In genomic region chrV:10466607-10467092, ce11 we compare ENCODE assay signal across 3 worm cellular contexts.
A peak's percentile ranks its signal among the peaks of the same experiment; 100 is the strongest.
TF ChIP-seq lines count a peak whose summit lies in the region.

No protein-coding gene starts in this region.

TF ChIP-seq in whole organism, L1 larva, 84 proteins besides CTCF, POLR2A, EP300 and RAD21 (continued from another document and continues in another):
- TF ChIP-seq ztf-11 (tag; optimal IDR thresholded peaks at IDR 0.05; lab: Kevin White, UChicago) (peak in 1 of 2 experiments; percentile 46), nhr-11 (tag; optimal IDR thresholded peaks at IDR 0.05; lab: Kevin White, UChicago) (peak; percentile 93), jun-1 (tag; optimal IDR thresholded peaks at IDR 0.05; lab: Kevin White, UChicago) (peak; percentile 92), unc-130 (tag; optimal IDR thresholded peaks at IDR 0.05; lab: Kevin White, UChicago) (peak; percentile 74), dpl-1 (GFP tag; optimal IDR thresholded peaks at IDR 0.05; lab: Kevin White, UChicago) (peak; percentile 62 to 71 (median 64)), nhr-84 (tag; optimal IDR thresholded peaks at IDR 0.05; lab: Kevin White, UChicago) (no peak), nhr-85 (tag; lab: Kevin White, UChicago) (peak; percentile 99), unc-86 (tag; optimal IDR thresholded peaks at IDR 0.05; lab: Kevin White, UChicago) (peak; percentile 95), xbp-1 (tag; optimal IDR thresholded peaks at IDR 0.05; lab: Kevin White, UChicago) (peak; percentile 86), ztf-4 (tag; optimal IDR thresholded peaks at IDR 0.05; lab: Kevin White, UChicago) (peak; percentile 96), grh-1 (GFP tag; IDR thresholded peaks at IDR 0.05; lab: Robert Waterston, UW) (peak; percentile 74), hpl-2 (GFP tag; optimal IDR thresholded peaks at IDR 0.05; lab: Kevin White, UChicago) (peak; percentile 44), fkh-8 (tag; optimal IDR thresholded peaks at IDR 0.05; lab: Kevin White, UChicago) (peak; percentile 99), sup-37 (GFP tag; optimal IDR thresholded peaks at IDR 0.05; lab: Kevin White, UChicago) (peak; percentile 15), mef-2 (tag; optimal IDR thresholded peaks at IDR 0.05; lab: Kevin White, UChicago) (peak; percentile 70), C34B4.2 (tag; optimal IDR thresholded peaks at IDR 0.05; lab: Kevin White, UChicago) (no peak), mep-1 (tag; optimal IDR thresholded peaks at IDR 0.05; lab: Kevin White, UChicago) (peak; percentile 95), aly-2 (tag; optimal IDR thresholded peaks at IDR 0.05; lab: Kevin White, UChicago) (peak; percentile 78), egl-13 (tag; optimal IDR thresholded peaks at IDR 0.05; lab: Kevin White, UChicago) (peak; percentile 93), nhr-77 (tag; optimal IDR thresholded peaks at IDR 0.05; lab: Kevin White, UChicago) (peak; percentile 96), pax-3 (tag; optimal IDR thresholded peaks at IDR 0.05; lab: Kevin White, UChicago) (peak; percentile 90), unc-62 (GFP tag; optimal IDR thresholded peaks at IDR 0.05; lab: Kevin White, UChicago) (no peak), lsy-2 (tag; optimal IDR thresholded peaks at IDR 0.05; lab: Kevin White, UChicago) (peak; percentile 85 to 93), efl-1 (optimal IDR thresholded peaks at IDR 0.05; lab: Kevin White, UChicago) (peak; percentile 85 to 91), efl-1 (GFP tag; optimal IDR thresholded peaks at IDR 0.05 in 1 of 2; lab: Kevin White, UChicago) (peak; percentile 55 to 96), unc-30 (tag; optimal IDR thresholded peaks at IDR 0.05; lab: Kevin White, UChicago) (no peak), nhr-28 (tag; optimal IDR thresholded peaks at IDR 0.05; lab: Kevin White, UChicago) (no peak), mab-9 (GFP tag; IDR thresholded peaks at IDR 0.05; lab: Robert Waterston, UW) (peak; percentile 80), lin-15B (tag; optimal IDR thresholded peaks at IDR 0.05; lab: Kevin White, UChicago) (peak; percentile 39), ama-1 (optimal IDR thresholded peaks at IDR 0.05; lab: Kevin White, UChicago) (peak; percentile 76), nhr-12 (tag; optimal IDR thresholded peaks at IDR 0.05; lab: Kevin White, UChicago) (no peak), zip-4 (GFP tag; optimal IDR thresholded peaks at IDR 0.05; lab: Kevin White, UChicago) (peak; percentile 56), lin-39 (tag; optimal IDR thresholded peaks at IDR 0.05; lab: Kevin White, UChicago) (peak; percentile 55), rnt-1 (tag; optimal IDR thresholded peaks at IDR 0.05; lab: Kevin White, UChicago) (peak; percentile 89), ceh-8 (GFP tag; optimal IDR thresholded peaks at IDR 0.05; lab: Kevin White, UChicago) (peak; percentile 77), egl-27 (tag; optimal IDR thresholded peaks at IDR 0.05; lab: Kevin White, UChicago) (peak; percentile 92 to 99), dsc-1 (tag; optimal IDR thresholded peaks at IDR 0.05; lab: Kevin White, UChicago) (peak; percentile 92), nhr-71 (tag; optimal IDR thresholded peaks at IDR 0.05; lab: Kevin White, UChicago) (peak; percentile 98), ets-5 (GFP tag; IDR thresholded peaks at IDR 0.05; lab: Robert Waterston, UW) (no peak), nhr-76 (tag; optimal IDR thresholded peaks at IDR 0.05; lab: Kevin White, UChicago) (peak; percentile 47), snu-23 (GFP tag; optimal IDR thresholded peaks at IDR 0.05; lab: Kevin White, UChicago) (peak; percentile 98), mdl-1 (tag; optimal IDR thresholded peaks at IDR 0.05; lab: Kevin White, UChicago) (peak; percentile 90 to 99), ceh-82 (tag; optimal IDR thresholded peaks at IDR 0.05; lab: Kevin White, UChicago) (peak; percentile 93 to 95 (median 94)), elt-3 (tag; optimal IDR thresholded peaks at IDR 0.05; lab: Kevin White, UChicago) (peak in 4 of 6 experiments; percentile 90 to 97 (median 93))

TF ChIP-seq in whole organism, L3 larva, 47 proteins besides CTCF, POLR2A, EP300 and RAD21 (continued from another document):
- TF ChIP-seq nhr-25 (tag; optimal IDR thresholded peaks at IDR 0.05; lab: Kevin White, UChicago): peak; percentile 99
- TF ChIP-seq nhr-23 (tag; optimal IDR thresholded peaks at IDR 0.05; lab: Kevin White, UChicago): peak; percentile 96
- peak in 2 of 3 experiments; percentile 80 to 91 for TF ChIP-seq elt-3 (tag; optimal IDR thresholded peaks at IDR 0.05; lab: Kevin White, UChicago)
- TF ChIP-seq nhr-237 (tag; optimal IDR thresholded peaks at IDR 0.05; lab: Kevin White, UChicago): no peak
- TF ChIP-seq fkh-2 (tag; optimal IDR thresholded peaks at IDR 0.05; lab: Kevin White, UChicago): no peak
- TF ChIP-seq ama-1 (optimal IDR thresholded peaks at IDR 0.05; lab: Kevin White, UChicago): peak; percentile 82
- no peak for TF ChIP-seq ceh-9 (tag; optimal IDR thresholded peaks at IDR 0.05; lab: Kevin White, UChicago)
- TF ChIP-seq elt-2 (tag; optimal IDR thresholded peaks at IDR 0.05; lab: Kevin White, UChicago): peak; percentile 85
- no peak for TF ChIP-seq ZK546.5 (tag; optimal IDR thresholded peaks at IDR 0.05; lab: Kevin White, UChicago)
- TF ChIP-seq unc-62 (GFP tag; optimal IDR thresholded peaks at IDR 0.05; lab: Kevin White, UChicago): peak; percentile 86
- TF ChIP-seq jun-1 (tag; optimal IDR thresholded peaks at IDR 0.05; lab: Kevin White, UChicago): peak; percentile 94
- peak; percentile 95 for TF ChIP-seq nfya-1 (tag; optimal IDR thresholded peaks at IDR 0.05; lab: Kevin White, UChicago; ENCODE audit: insufficient read depth)
- peak; percentile 65 for TF ChIP-seq nhr-76 (tag; optimal IDR thresholded peaks at IDR 0.05; lab: Kevin White, UChicago)
- no peak for TF ChIP-seq ztf-11 (tag; optimal IDR thresholded peaks at IDR 0.05; lab: Kevin White, UChicago)
- TF ChIP-seq egl-27 (tag; optimal IDR thresholded peaks at IDR 0.05; lab: Kevin White, UChicago): peak; percentile 84
- peak; percentile 53 for TF ChIP-seq ceh-82 (tag; optimal IDR thresholded peaks at IDR 0.05; lab: Kevin White, UChicago)
- TF ChIP-seq nhr-12 (tag; optimal IDR thresholded peaks at IDR 0.05; lab: Kevin White, UChicago): no peak
- TF ChIP-seq nhr-28 (tag; optimal IDR thresholded peaks at IDR 0.05; lab: Kevin White, UChicago): no peak
- TF ChIP-seq snpc-4 (tag; optimal IDR thresholded peaks at IDR 0.05; lab: Kevin White, UChicago): peak; percentile 70
- peak; percentile 99 for TF ChIP-seq pha-4 (tag; optimal IDR thresholded peaks at IDR 0.05; lab: Kevin White, UChicago)
- TF ChIP-seq lsy-12 (tag; optimal IDR thresholded peaks at IDR 0.05; lab: Kevin White, UChicago): peak; percentile 91
- TF ChIP-seq mml-1 (tag; optimal IDR thresholded peaks at IDR 0.05; lab: Kevin White, UChicago): peak; percentile 72
- TF ChIP-seq fkh-10 (GFP tag; optimal IDR thresholded peaks at IDR 0.05; lab: Kevin White, UChicago): peak; percentile 89
- peak; percentile 87 for TF ChIP-seq hmg-11 (tag; optimal IDR thresholded peaks at IDR 0.05; lab: Kevin White, UChicago)
- peak; percentile 58 for TF ChIP-seq zag-1 (tag; optimal IDR thresholded peaks at IDR 0.05; lab: Kevin White, UChicago)
- peak; percentile 78 for TF ChIP-seq R02D3.7 (tag; optimal IDR thresholded peaks at IDR 0.05; lab: Kevin White, UChicago)
- no peak for TF ChIP-seq nhr-77 (tag; optimal IDR thresholded peaks at IDR 0.05; lab: Kevin White, UChicago)
- TF ChIP-seq mdl-1 (tag; optimal IDR thresholded peaks at IDR 0.05; lab: Kevin White, UChicago): peak; percentile 98

TF ChIP-seq in whole organism, young adult, 124 proteins besides CTCF, POLR2A, EP300 and RAD21 (continued from another document):
- peak; percentile 90 for TF ChIP-seq K12H6.12 (tag; optimal IDR thresholded peaks at IDR 0.05; lab: Kevin White, UChicago)
- TF ChIP-seq mxl-1 (tag; optimal IDR thresholded peaks at IDR 0.05; lab: Kevin White, UChicago): no peak
- peak; percentile 78; the same call in 1 of the 2 replicates for TF ChIP-seq dox-1 (GFP tag; IDR thresholded peaks at IDR 0.05; lab: Robert Waterston, UW)
- no peak for TF ChIP-seq attf-3 (GFP tag; conservative IDR thresholded peaks at IDR 0.05; lab: Robert Waterston, UW)
- TF ChIP-seq ceh-100 (GFP tag; IDR thresholded peaks at IDR 0.05; lab: Robert Waterston, UW): no peak
- TF ChIP-seq pha-4 (tag; optimal IDR thresholded peaks at IDR 0.05; lab: Kevin White, UChicago): peak; percentile 35
- peak; percentile 68 for TF ChIP-seq ztf-18 (tag; optimal IDR thresholded peaks at IDR 0.05; lab: Kevin White, UChicago)
- TF ChIP-seq Y79H2A.3 (GFP tag; conservative IDR thresholded peaks at IDR 0.05; lab: Robert Waterston, UW): no peak
- peak; percentile 92 for TF ChIP-seq somi-1 (GFP tag; optimal IDR thresholded peaks at IDR 0.05; lab: Kevin White, UChicago)
- TF ChIP-seq Y53G8AR.9 (GFP tag; conservative IDR thresholded peaks at IDR 0.05; lab: Robert Waterston, UW): 0 out of 2 replicates have a peak, but pooled peaks have one; percentile 56
- TF ChIP-seq him-1 (tag; optimal IDR thresholded peaks at IDR 0.05; lab: Kevin White, UChicago): no peak
- TF ChIP-seq lsy-27 (tag; optimal IDR thresholded peaks at IDR 0.05; lab: Kevin White, UChicago; ENCODE audit: borderline replicate concordance, insufficient read depth): no peak
- TF ChIP-seq let-526 (GFP tag; IDR thresholded peaks at IDR 0.05; lab: Robert Waterston, UW): peak; percentile 66; the same call in 1 of the 2 replicates
- TF ChIP-seq lir-1 (GFP tag; conservative IDR thresholded peaks at IDR 0.05; lab: Robert Waterston, UW): peak; percentile 32; the same call in 1 of the 2 replicates
- TF ChIP-seq C06A6.2 (GFP tag; conservative IDR thresholded peaks at IDR 0.05; lab: Robert Waterston, UW): peak; percentile 79
- no peak for TF ChIP-seq dpff-1 (tag; optimal IDR thresholded peaks at IDR 0.05; lab: Kevin White, UChicago)
- TF ChIP-seq mcd-1 (GFP tag; IDR thresholded peaks at IDR 0.05; lab: Robert Waterston, UW): peak; percentile 67; the same call in 1 of the 2 replicates
- peak; percentile 53 for TF ChIP-seq tlf-1 (GFP tag; optimal IDR thresholded peaks at IDR 0.05; lab: Kevin White, UChicago)
- TF ChIP-seq madf-6 (GFP tag; IDR thresholded peaks at IDR 0.05; lab: Robert Waterston, UW): 0 out of 2 replicates have a peak, but pooled peaks have one; percentile 37
- TF ChIP-seq F55B11.4 (tag; optimal IDR thresholded peaks at IDR 0.05; lab: Kevin White, UChicago; ENCODE audit: borderline replicate concordance, insufficient read depth): no peak
- TF ChIP-seq Y95B8A.8 (GFP tag; IDR thresholded peaks at IDR 0.05; lab: Robert Waterston, UW): peak; percentile 17; the same call in 1 of the 2 replicates
- TF ChIP-seq madf-3 (GFP tag; IDR thresholded peaks at IDR 0.05; lab: Robert Waterston, UW): no peak
- peak; percentile 16 for TF ChIP-seq B0035.1 (tag; optimal IDR thresholded peaks at IDR 0.05; lab: Kevin White, UChicago)
- no peak for TF ChIP-seq ceh-79 (tag; optimal IDR thresholded peaks at IDR 0.05; lab: Kevin White, UChicago)
- TF ChIP-seq attf-6 (GFP tag; IDR thresholded peaks at IDR 0.05; lab: Robert Waterston, UW): no peak
- no peak for TF ChIP-seq bed-2 (GFP tag; IDR thresholded peaks at IDR 0.05; lab: Robert Waterston, UW)
- no peak for TF ChIP-seq athp-1 (tag; optimal IDR thresholded peaks at IDR 0.05; lab: Kevin White, UChicago)
- TF ChIP-seq ama-1 (optimal IDR thresholded peaks at IDR 0.05; lab: Kevin White, UChicago): no peak
- no peak for TF ChIP-seq ama-1 (GFP tag; optimal IDR thresholded peaks at IDR 0.05; lab: Kevin White, UChicago)
- TF ChIP-seq sptf-2 (GFP tag; optimal IDR thresholded peaks at IDR 0.05; lab: Kevin White, UChicago): no peak
- TF ChIP-seq T07F8.4 (tag; optimal IDR thresholded peaks at IDR 0.05; lab: Kevin White, UChicago): no peak
- no peak for TF ChIP-seq nhr-179 (tag; optimal IDR thresholded peaks at IDR 0.05; lab: Kevin White, UChicago)
- TF ChIP-seq ztf-3 (GFP tag; optimal IDR thresholded peaks at IDR 0.05; lab: Kevin White, UChicago): peak; percentile 8
- TF ChIP-seq efl-1 (GFP tag; optimal IDR thresholded peaks at IDR 0.05; lab: Kevin White, UChicago): no peak
- no peak for TF ChIP-seq aptf-2 (GFP tag; conservative IDR thresholded peaks at IDR 0.05; lab: Robert Waterston, UW)
- TF ChIP-seq die-1 (tag; optimal IDR thresholded peaks at IDR 0.05; lab: Kevin White, UChicago): peak; percentile 60
- TF ChIP-seq unc-130 (GFP tag; optimal IDR thresholded peaks at IDR 0.05; lab: Kevin White, UChicago): no peak
- TF ChIP-seq madf-10 (tag; optimal IDR thresholded peaks at IDR 0.05; lab: Kevin White, UChicago): peak; percentile 75
- no peak for TF ChIP-seq sea-2 (GFP tag; IDR thresholded peaks at IDR 0.05; lab: Robert Waterston, UW)
- peak; percentile 7 for TF ChIP-seq gei-17 (GFP tag; optimal IDR thresholded peaks at IDR 0.05; lab: Kevin White, UChicago)
- no peak for TF ChIP-seq nfya-1 (tag; optimal IDR thresholded peaks at IDR 0.05; lab: Kevin White, UChicago; ENCODE audit: borderline replicate concordance, insufficient read depth)
- peak in 1 of 3 experiments; percentile 79 for TF ChIP-seq lin-35 (GFP tag; optimal IDR thresholded peaks at IDR 0.05; lab: Kevin White, UChicago)
- TF ChIP-seq let-607 (tag; optimal IDR thresholded peaks at IDR 0.05; lab: Kevin White, UChicago): no peak
- TF ChIP-seq lsl-1 (GFP tag; optimal IDR thresholded peaks at IDR 0.05; lab: Kevin White, UChicago): no peak
- TF ChIP-seq xnd-1 (tag; optimal IDR thresholded peaks at IDR 0.05; lab: Kevin White, UChicago): no peak
- no peak for TF ChIP-seq nfya-2 (GFP tag; IDR thresholded peaks at IDR 0.05; lab: Robert Waterston, UW)
- no peak for TF ChIP-seq mes-4 (tag; optimal IDR thresholded peaks at IDR 0.05; lab: Kevin White, UChicago)
- peak; percentile 73 for TF ChIP-seq pbrm-1 (GFP tag; IDR thresholded peaks at IDR 0.05; lab: Robert Waterston, UW)
- TF ChIP-seq sdz-38 (tag; optimal IDR thresholded peaks at IDR 0.05; lab: Kevin White, UChicago): no peak
- peak; percentile 23 for TF ChIP-seq repo-1 (tag; optimal IDR thresholded peaks at IDR 0.05; lab: Kevin White, UChicago)
- TF ChIP-seq lin-54 (GFP tag; optimal IDR thresholded peaks at IDR 0.05; lab: Kevin White, UChicago): peak; percentile 57
- peak; percentile 60; the same call in 1 of the 2 replicates for TF ChIP-seq lin-26 (GFP tag; IDR thresholded peaks at IDR 0.05; lab: Robert Waterston, UW)
- peak; percentile 8 for TF ChIP-seq akir-1 (GFP tag; optimal IDR thresholded peaks at IDR 0.05; lab: Kevin White, UChicago)
